Fruit fly (Drosophila melanogaster): Measurements from ENCODE around the gene ng4.

DNA sequence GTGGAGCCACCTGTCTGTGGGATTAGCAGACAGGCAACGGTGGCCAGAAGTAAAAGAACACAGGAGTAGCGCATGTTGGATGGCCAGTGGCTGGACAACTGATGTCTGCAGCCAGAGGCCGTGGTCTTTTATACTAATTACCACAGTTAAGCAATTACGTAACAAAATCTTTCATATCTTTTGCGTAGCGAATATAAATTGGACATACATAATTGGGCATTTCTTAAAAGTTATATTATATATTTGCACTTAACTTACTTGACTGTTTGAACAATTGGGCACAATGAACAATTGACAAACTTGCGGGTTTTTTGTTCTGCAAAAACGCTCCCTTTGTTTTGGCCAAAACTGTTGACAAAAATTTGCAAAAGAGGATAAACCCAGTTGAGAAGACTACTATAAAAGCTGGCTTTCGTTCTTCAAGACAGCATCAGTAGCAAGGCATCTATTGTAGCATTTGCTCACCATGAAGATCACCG lies 2.0 kb downstream of the ng4 start, which contains the start of the genes ng3 and ng1:
- TF ChIP-seq Myc (optimal IDR thresholded peaks at IDR 0.05) (no peak), usp (GFP tag; optimal IDR thresholded peaks at IDR 0.05) (no peak), Hr83 (GFP tag; optimal IDR thresholded peaks at IDR 0.05; ENCODE audit: poor library complexity, severe bottlenecking) (no peak), Abd-B (GFP tag; optimal IDR thresholded peaks at IDR 0.05) (no peak), Jra (GFP tag; optimal IDR thresholded peaks at IDR 0.05) (no peak), Mio (GFP tag; optimal IDR thresholded peaks at IDR 0.05) (no peak), brk (GFP tag; optimal IDR thresholded peaks at IDR 0.05) (no peak), Vsx2 (GFP tag; optimal IDR thresholded peaks at IDR 0.05; ENCODE audit: partially characterized antibody) (no peak), h (GFP tag; optimal IDR thresholded peaks at IDR 0.05) (no peak), jim (GFP tag; optimal IDR thresholded peaks at IDR 0.05) (no peak), pan (optimal IDR thresholded peaks at IDR 0.05) (no peak), tai (GFP tag; optimal IDR thresholded peaks at IDR 0.05) (no peak)
